Worm (Caenorhabditis elegans): ENCODE results near the gene irld-62.
"Not testable (repeated sequence)": the region's sequence is repeated elsewhere in the genome, so short reads cannot be mapped to it uniquely, and the experiment has no call there.

- TF ChIP-seq nfya-1 (tag; optimal IDR thresholded peaks at IDR 0.05); unc-55 (GFP tag; optimal IDR thresholded peaks at IDR 0.05); C38D4.7 (GFP tag; optimal IDR thresholded peaks at IDR 0.05); ceh-22 (tag; optimal IDR thresholded peaks at IDR 0.05); sox-2 (GFP tag; IDR thresholded peaks at IDR 0.05); pag-3 (tag; optimal IDR thresholded peaks at IDR 0.05; ENCODE audit: borderline replicate concordance): not testable (repeated sequence)
Observed at ce11 chrV:15361412-15361811, 50.5 kb downstream of the irld-62 start, which contains the start of gene ech-1.1.
